Fruit fly (Drosophila melanogaster): ENCODE measurements around the gene ss.

Gene ss

dm6 chr3R:16449187-16449973 lies 45.9 kb upstream of the ss start (continued):
- TF ChIP-seq dsx (GFP tag; optimal IDR thresholded peaks at IDR 0.05; ENCODE audit: poor library complexity, severe bottlenecking) (peak; percentile 98), Blimp-1 (GFP tag; optimal IDR thresholded peaks at IDR 0.05) (peak; percentile 37), CG1621 (tag; optimal IDR thresholded peaks at IDR 0.05) (peak; percentile 98), Hr39 (GFP tag; optimal IDR thresholded peaks at IDR 0.05) (peak; percentile 93), Sox14 (GFP tag; optimal IDR thresholded peaks at IDR 0.05) (peak; percentile 99), eg (GFP tag; IDR thresholded peaks at IDR 0.05) (peak; percentile 99), CG8119 (GFP tag; IDR thresholded peaks at IDR 0.05) (peak; percentile 93), CG15336 (GFP tag; IDR thresholded peaks at IDR 0.05) (peak; percentile 96), Hr38 (GFP tag; optimal IDR thresholded peaks at IDR 0.05) (peak; percentile 92), fd59A (GFP tag; optimal IDR thresholded peaks at IDR 0.05) (peak; percentile 99), CG34406 (GFP tag; optimal IDR thresholded peaks at IDR 0.05) (peak; percentile 92), CG6276 (GFP tag; optimal IDR thresholded peaks at IDR 0.05) (peak; percentile 89), salr (GFP tag; optimal IDR thresholded peaks at IDR 0.05) (peak; percentile 97 to 99), esn (GFP tag; optimal IDR thresholded peaks at IDR 0.05) (peak; percentile 92), Eip75B (GFP tag; optimal IDR thresholded peaks at IDR 0.05) (peak; percentile 99), CG3919 (GFP tag; optimal IDR thresholded peaks at IDR 0.05) (peak; percentile 99), CG31627 (GFP tag; optimal IDR thresholded peaks at IDR 0.05) (peak; percentile 92), OdsH (GFP tag; optimal IDR thresholded peaks at IDR 0.05) (peak; percentile 97), CG10631 (GFP tag; optimal IDR thresholded peaks at IDR 0.05) (peak; percentile 99), pdm3 (GFP tag; optimal IDR thresholded peaks at IDR 0.05) (peak; percentile 99), CG11762 (GFP tag; optimal IDR thresholded peaks at IDR 0.05; ENCODE audit: insufficient read depth) (peak; percentile 93), CG4318 (GFP tag; optimal IDR thresholded peaks at IDR 0.05) (peak; percentile 98)

- peak; percentile 44 for TF ChIP-seq Eip78C (GFP tag)
- TF ChIP-seq CG6854 (GFP tag; optimal IDR thresholded peaks at IDR 0.05), result no peak
- no peak for TF ChIP-seq esn (GFP tag; optimal IDR thresholded peaks at IDR 0.05)
- TF ChIP-seq Eip93F (GFP tag; optimal IDR thresholded peaks at IDR 0.05), result no peak
- TF ChIP-seq Blimp-1 (GFP tag; optimal IDR thresholded peaks at IDR 0.05), result no peak
- TF ChIP-seq Hr38 (GFP tag; optimal IDR thresholded peaks at IDR 0.05), result peak; percentile 43
- TF ChIP-seq net (GFP tag; optimal IDR thresholded peaks at IDR 0.05), result no peak
- peak; percentile 79 for TF ChIP-seq CG6808 (GFP tag; optimal IDR thresholded peaks at IDR 0.05)
- no peak for TF ChIP-seq Eip75B (GFP tag; optimal IDR thresholded peaks at IDR 0.05)
- no peak for TF ChIP-seq Met (GFP tag; optimal IDR thresholded peaks at IDR 0.05)
- peak; percentile 93 for TF ChIP-seq eg (GFP tag; IDR thresholded peaks at IDR 0.05)
- no peak for TF ChIP-seq CG10631 (GFP tag; optimal IDR thresholded peaks at IDR 0.05)
- TF ChIP-seq CG32006 (GFP tag; optimal IDR thresholded peaks at IDR 0.05), result peak; percentile 78
- peak; percentile 57 for TF ChIP-seq Hr4 (GFP tag; optimal IDR thresholded peaks at IDR 0.05)
- no peak for TF ChIP-seq dsx (GFP tag; optimal IDR thresholded peaks at IDR 0.05; ENCODE audit: poor library complexity, severe bottlenecking)
- TF ChIP-seq acj6 (GFP tag; optimal IDR thresholded peaks at IDR 0.05), result no peak
- no peak for TF ChIP-seq topi (GFP tag; optimal IDR thresholded peaks at IDR 0.05)
- TF ChIP-seq fd59A (GFP tag; optimal IDR thresholded peaks at IDR 0.05), result no peak
- no peak for TF ChIP-seq Sox102F (GFP tag; optimal IDR thresholded peaks at IDR 0.05)
- no peak for TF ChIP-seq svp (GFP tag)
- no peak for TF ChIP-seq Sox14 (GFP tag; optimal IDR thresholded peaks at IDR 0.05)
- no peak for TF ChIP-seq CG8632 (GFP tag; optimal IDR thresholded peaks at IDR 0.05)
- TF ChIP-seq dac (GFP tag; optimal IDR thresholded peaks at IDR 0.05), result peak; percentile 35
- TF ChIP-seq fkh (GFP tag; optimal IDR thresholded peaks at IDR 0.05), result no peak
- TF ChIP-seq spab (GFP tag; optimal IDR thresholded peaks at IDR 0.05), result no peak
- TF ChIP-seq CG16779 (tag; optimal IDR thresholded peaks at IDR 0.05), result peak; percentile 68
- no peak for TF ChIP-seq fd85E (GFP tag; optimal IDR thresholded peaks at IDR 0.05)
- TF ChIP-seq Ets21C (GFP tag; optimal IDR thresholded peaks at IDR 0.05), result no peak
- TF ChIP-seq CG11294 (GFP tag; IDR thresholded peaks at IDR 0.05), result peak; percentile 79
- TF ChIP-seq Lpt (GFP tag; optimal IDR thresholded peaks at IDR 0.05), result peak; percentile 61
- no peak for TF ChIP-seq CG34406 (GFP tag; optimal IDR thresholded peaks at IDR 0.05)
- TF ChIP-seq CG31627 (GFP tag; optimal IDR thresholded peaks at IDR 0.05), result no peak
- TF ChIP-seq cyc (GFP tag; optimal IDR thresholded peaks at IDR 0.05), result no peak
- TF ChIP-seq pdm3 (GFP tag; optimal IDR thresholded peaks at IDR 0.05), result no peak
- no peak for TF ChIP-seq lz (GFP tag; optimal IDR thresholded peaks at IDR 0.05)
- TF ChIP-seq Hr39 (GFP tag; optimal IDR thresholded peaks at IDR 0.05), result no peak
- TF ChIP-seq CG6792 (GFP tag; optimal IDR thresholded peaks at IDR 0.05), result no peak
Measured at dm6 chr3R:16448378-16449134, 45.1 kb upstream of the ss start.

Measured in whole organism, prepupa.